Fruit fly (Drosophila melanogaster) whole organism, adult: ENCODE data around the gene Cyp304a1.

Source experiments
- CG11617 ChIP-seq: fragments of 200-800 bp; sonication (Bioruptor generic); optimal IDR thresholded peaks from 2 replicates; lab custom pipeline; 2017; ENCODE audit warnings: mild to moderate bottlenecking, missing biosample characterization, missing genetic modification reagents, missing genetic modification characterization
- CG12768 ChIP-seq: fragments of 200-800 bp; sonication (Bioruptor generic); optimal IDR thresholded peaks from 2 replicates; lab custom pipeline; 2017; ENCODE audit warnings: missing biosample characterization, missing genetic modification characterization, mild to moderate bottlenecking, moderate library complexity, missing genetic modification reagents
- CG14711 ChIP-seq: fragments of 200-800 bp; sonication (Bioruptor generic); optimal IDR thresholded peaks from 2 replicates; lab custom pipeline; 2018; ENCODE audit warnings: missing biosample characterization, mild to moderate bottlenecking, missing genetic modification characterization, moderate library complexity
- CG1620 ChIP-seq: fragments of 200-800 bp; sonication (Bioruptor generic); optimal IDR thresholded peaks from 2 replicates; lab custom pipeline; 2016; ENCODE audit warnings: missing biosample characterization, missing genetic modification characterization
- CG33017 ChIP-seq: fragments of 200-800 bp; sonication (Bioruptor generic); optimal IDR thresholded peaks from 2 replicates; lab custom pipeline; 2018; ENCODE audit warnings: missing biosample characterization, mild to moderate bottlenecking, missing genetic modification characterization, moderate library complexity
- CG5204 ChIP-seq: fragments of 200-800 bp; sonication (Bioruptor generic); optimal IDR thresholded peaks from 2 replicates; lab custom pipeline; 2016; ENCODE audit warnings: missing biosample characterization, missing genetic modification characterization
- CG7045 ChIP-seq: fragments of 200-800 bp; sonication (Bioruptor generic); optimal IDR thresholded peaks from 2 replicates; lab custom pipeline; 2017; ENCODE audit warnings: missing biosample characterization, mild to moderate bottlenecking, missing genetic modification characterization
- CG7101 ChIP-seq: fragments of 200-800 bp; sonication (Bioruptor generic); optimal IDR thresholded peaks from 2 replicates; lab custom pipeline; 2018; ENCODE audit warnings: missing biosample characterization, mild to moderate bottlenecking, missing genetic modification characterization, moderate library complexity
- Clk ChIP-seq: fragments of 200-800 bp; sonication (Bioruptor generic); optimal IDR thresholded peaks from 2 replicates; lab custom pipeline; 2017; ENCODE audit warnings: missing biosample characterization, missing genetic modification characterization
- Crg-1 ChIP-seq: fragments of 200-800 bp; sonication (Bioruptor generic); optimal IDR thresholded peaks from 2 replicates; lab custom pipeline; 2016; ENCODE audit warnings: missing biosample characterization, missing genetic modification characterization
- Hr96 ChIP-seq: fragments of 200-800 bp; sonication (Bioruptor generic); optimal IDR thresholded peaks from 2 replicates; lab custom pipeline; 2016; ENCODE audit warnings: missing biosample characterization, missing genetic modification characterization
- Mnt ChIP-seq: fragments of 200-800 bp; sonication (Bioruptor generic); optimal IDR thresholded peaks from 2 replicates; lab custom pipeline; 2016; ENCODE audit warnings: missing biosample characterization, mild to moderate bottlenecking, missing genetic modification characterization
- bab1 ChIP-seq: fragments of 200-800 bp; sonication (Bioruptor generic); optimal IDR thresholded peaks from 3 replicates; lab custom pipeline; 2019; ENCODE audit warnings: missing biosample characterization, mild to moderate bottlenecking, missing genetic modification characterization, moderate library complexity
- cic ChIP-seq: fragments of 200-800 bp; sonication (Bioruptor generic); optimal IDR thresholded peaks from 2 replicates; lab custom pipeline; 2017; ENCODE audit warnings: missing biosample characterization, mild to moderate bottlenecking, missing genetic modification characterization, moderate library complexity
- cnc ChIP-seq, 2 experiments: fragments of >200 bp; optimal IDR thresholded peaks; 2 replicates each; lab custom pipeline; 2017
- kay ChIP-seq: fragments of 200-800 bp; sonication (Bioruptor generic); peaks from one replicate; lab custom pipeline; 2016; ENCODE audit warnings: missing biosample characterization, missing genetic modification characterization, borderline replicate concordance
- ovo ChIP-seq: fragments of 200-800 bp; sonication (Bioruptor generic); optimal IDR thresholded peaks from 2 replicates; lab custom pipeline; 2016; ENCODE audit warnings: missing biosample characterization, missing genetic modification characterization
- pad ChIP-seq: fragments of 200-800 bp; sonication (Bioruptor generic); optimal IDR thresholded peaks from 3 replicates; lab custom pipeline; 2017; ENCODE audit warnings: missing biosample characterization, missing genetic modification characterization, mild to moderate bottlenecking, moderate library complexity, missing genetic modification reagents
- tj ChIP-seq: fragments of 200-800 bp; sonication (Bioruptor generic); optimal IDR thresholded peaks from 3 replicates; lab custom pipeline; 2017; ENCODE audit warnings: missing biosample characterization, mild to moderate bottlenecking, missing genetic modification characterization, moderate library complexity
- toe ChIP-seq: fragments of 200-800 bp; sonication (Bioruptor generic); optimal IDR thresholded peaks from 2 replicates; lab custom pipeline; 2016; ENCODE audit warnings: missing biosample characterization, missing genetic modification characterization

Gene Cyp304a1

dm6 chr3R:12980628-12981219 lies 17.1 kb downstream of the Cyp304a1 start, which contains the start of gene Paip2:
TSS of gene Paip2 (plus strand) at chr3R:12980792.
- no peak for TF ChIP-seq CG7045 (GFP tag; lab: Kevin White, UChicago)
- TF ChIP-seq bab1: no peak
- TF ChIP-seq CG7101: no peak
- no peak for TF ChIP-seq CG33017 (tag; lab: Kevin White, UChicago)
- no peak for TF ChIP-seq cic (GFP tag; lab: Kevin White, UChicago)
- TF ChIP-seq CG1620 (GFP tag; lab: Kevin White, UChicago): peak; percentile 9
- TF ChIP-seq Mnt (GFP tag; lab: Kevin White, UChicago): peak; percentile 6
- TF ChIP-seq Clk (GFP tag; lab: Kevin White, UChicago): no peak
- no peak for TF ChIP-seq toe (GFP tag; lab: Kevin White, UChicago)
- no peak for TF ChIP-seq cnc (optimal IDR thresholded peaks at IDR 0.05; lab: Kevin White, UChicago)
- TF ChIP-seq pad (GFP tag; lab: Kevin White, UChicago): no peak
- no peak for TF ChIP-seq Crg-1
- TF ChIP-seq CG12768 (GFP tag; lab: Kevin White, UChicago): no peak
- TF ChIP-seq CG11617 (GFP tag; lab: Kevin White, UChicago): no peak
- TF ChIP-seq CG5204: no peak
- peak; percentile 4 for TF ChIP-seq CG14711 (tag; lab: Kevin White, UChicago)
- no peak for TF ChIP-seq kay (GFP tag; lab: Kevin White, UChicago)
- TF ChIP-seq tj (GFP tag; lab: Kevin White, UChicago): no peak
- TF ChIP-seq ovo: no peak
- TF ChIP-seq Hr96 (GFP tag; lab: Kevin White, UChicago): peak; percentile 41

- TF ChIP-seq CG7045 (GFP tag; lab: Kevin White, UChicago) (peak; percentile 76), cic (GFP tag; lab: Kevin White, UChicago) (no peak), CG7101 (peak; percentile 41), toe (GFP tag; lab: Kevin White, UChicago) (peak; percentile 27), cnc (optimal IDR thresholded peaks at IDR 0.05; lab: Kevin White, UChicago) (no peak), CG12768 (GFP tag; lab: Kevin White, UChicago) (peak; percentile 77), bab1 (peak; percentile 39), pad (GFP tag; lab: Kevin White, UChicago) (peak; percentile 9), tj (GFP tag; lab: Kevin White, UChicago) (no peak), Mnt (GFP tag; lab: Kevin White, UChicago) (no peak), CG5204 (peak; percentile 59), Crg-1 (no peak), CG33017 (tag; lab: Kevin White, UChicago) (peak; percentile 79), Clk (GFP tag; lab: Kevin White, UChicago) (peak; percentile 16), ovo (no peak), CG11617 (GFP tag; lab: Kevin White, UChicago) (peak; percentile 61)
Observed at dm6 chr3R:12981334-12982166, 18.0 kb downstream of the Cyp304a1 start.

dm6 chr3R:12982167-12982981 lies 18.8 kb downstream of the Cyp304a1 start:
- TF ChIP-seq CG1620 (GFP tag; lab: Kevin White, UChicago) (peak; percentile 13), cic (GFP tag; lab: Kevin White, UChicago) (peak; percentile 91), CG14711 (tag; lab: Kevin White, UChicago) (peak; percentile 93), Hr96 (GFP tag; lab: Kevin White, UChicago) (no peak), CG5204 (peak; percentile 75), bab1 (peak; percentile 72), CG33017 (tag; lab: Kevin White, UChicago) (peak; percentile 82), Clk (GFP tag; lab: Kevin White, UChicago) (peak; percentile 76), pad (GFP tag; lab: Kevin White, UChicago) (peak; percentile 47), tj (GFP tag; lab: Kevin White, UChicago) (peak; percentile 89), kay (GFP tag; lab: Kevin White, UChicago) (peak; percentile 54), CG12768 (GFP tag; lab: Kevin White, UChicago) (peak; percentile 80), Mnt (GFP tag; lab: Kevin White, UChicago) (peak; percentile 44), CG7101 (peak; percentile 81), toe (GFP tag; lab: Kevin White, UChicago) (peak; percentile 56), cnc (optimal IDR thresholded peaks at IDR 0.05; lab: Kevin White, UChicago) (no peak), CG7045 (GFP tag; lab: Kevin White, UChicago) (peak; percentile 44), ovo (peak; percentile 72), Crg-1 (peak; percentile 35), CG11617 (GFP tag; lab: Kevin White, UChicago) (peak; percentile 83)

dm6 chr3R:12982982-12983633 lies 19.5 kb downstream of the Cyp304a1 start:
- peak; percentile 78 for TF ChIP-seq cic (GFP tag; lab: Kevin White, UChicago)
- TF ChIP-seq Clk (GFP tag; lab: Kevin White, UChicago): no peak
- TF ChIP-seq kay (GFP tag; lab: Kevin White, UChicago): peak; percentile 98
- TF ChIP-seq Mnt (GFP tag; lab: Kevin White, UChicago): peak; percentile 24
